Fruit fly (Drosophila melanogaster) ovary, adult (tissue): ENCODE results near the gene CG42613.

Experiments used
- CG17801 ChIP-seq: fragments of 200-800 bp; optimal IDR thresholded peaks from 2 replicates; lab custom pipeline; 2019; ENCODE audit warnings: missing biosample characterization, mild to moderate bottlenecking, missing genetic modification characterization, moderate library complexity; ENCODE audit not compliant: partially characterized antibody

Gene CG42613

dm6 chr3R:18928918-18929705, at the start of gene CG42613:
Gene CG42613 (plus strand): TSS chr3R:18929196.
- no peak for TF ChIP-seq CG17801

- no peak for TF ChIP-seq CG17801
Measured at dm6 chr3R:18895227-18895626, 33.8 kb upstream of the CG42613 start.

- TF ChIP-seq CG17801 = no peak
Measured at dm6 chr3R:18897821-18898220, 31.2 kb upstream of the CG42613 start, which contains the start of gene CG14297. Gene CG14297 (plus strand): TSS chr3R:18898121.

- no peak for TF ChIP-seq CG17801
Measured at dm6 chr3R:18899123-18899522, 29.9 kb upstream of the CG42613 start, which contains the start of gene Rh2. Gene Rh2 (plus strand): TSS chr3R:18899423.

- no peak for TF ChIP-seq CG17801
Measured at dm6 chr3R:18902164-18902563, 26.8 kb upstream of the CG42613 start, which contains the start of gene CG14294. Gene CG14294 (minus strand): TSS chr3R:18902264.

dm6 chr3R:18902858-18903257, 26.1 kb upstream of the CG42613 start, which contains the start of gene CG34284:
Gene CG34284 (minus strand): TSS chr3R:18902933.
- peak; percentile 11 for TF ChIP-seq CG17801

- TF ChIP-seq CG17801 = no peak
Measured at dm6 chr3R:18905555-18905920, 23.5 kb upstream of the CG42613 start, which contains the start of gene CG14292. Gene CG14292 (minus strand): TSS chr3R:18905655.

- TF ChIP-seq CG17801 = peak; percentile 26
Measured at dm6 chr3R:18905921-18906878, 22.8 kb upstream of the CG42613 start, which contains the start of gene EndoA. Gene EndoA (plus strand): TSS chr3R:18906609.

dm6 chr3R:18910336-18910735, 18.7 kb upstream of the CG42613 start:
- TF ChIP-seq CG17801 = no peak

- TF ChIP-seq CG17801 = no peak
Measured at dm6 chr3R:18910923-18911322, 18.1 kb upstream of the CG42613 start.

- no peak for TF ChIP-seq CG17801
Measured at dm6 chr3R:18912782-18913331, 16.1 kb upstream of the CG42613 start, which contains the start of gene Sgsh. Gene Sgsh (minus strand): TSS chr3R:18912922.

- no peak for TF ChIP-seq CG17801
Measured at dm6 chr3R:18913856-18914593, 15.0 kb upstream of the CG42613 start.

- TF ChIP-seq CG17801 = peak; percentile 33
Measured at dm6 chr3R:18914594-18915275, 14.3 kb upstream of the CG42613 start, which contains the start of gene Xrp1. Gene Xrp1 (plus strand): TSS chr3R:18914968.

- no peak for TF ChIP-seq CG17801
Measured at dm6 chr3R:18915644-18916194, 13.3 kb upstream of the CG42613 start.
